Worm (Caenorhabditis elegans): Measurements from ENCODE around the gene rpl-38.

DNA sequence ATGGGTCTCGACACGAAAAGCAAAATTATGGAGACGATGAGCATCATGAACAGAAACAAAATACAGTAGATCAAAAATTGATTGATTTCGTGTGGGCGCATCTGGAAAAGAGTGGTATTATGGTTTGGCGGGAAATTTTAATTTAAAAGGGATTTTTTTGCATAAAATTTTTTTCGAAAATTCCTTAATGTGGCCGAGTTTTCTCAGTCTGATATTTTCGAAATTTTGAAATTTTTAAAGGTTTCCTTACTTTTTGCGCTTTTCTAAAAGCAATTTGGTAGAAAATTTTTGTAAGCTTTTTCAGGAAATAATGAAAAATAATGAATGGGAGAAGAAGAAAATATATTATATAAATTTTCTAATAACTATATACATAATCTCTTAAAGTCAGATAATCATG is 21.9 kb downstream of the rpl-38 start, which contains the start of gene F21A3.2:
- TF ChIP-seq him-1 (tag; optimal IDR thresholded peaks at IDR 0.05) (no peak), dao-5 (tag; optimal IDR thresholded peaks at IDR 0.05) (no peak), W03F9.2 (tag; optimal IDR thresholded peaks at IDR 0.05) (no peak)

All from whole organism, L4/young adult.